Worm (Caenorhabditis elegans) whole organism, L2 larva: ENCODE data around the gene ptl-1.

Experiments
- C34F6.9 ChIP-seq: fragments of 150-350 bp; optimal IDR thresholded peaks from 2 replicates; lab custom pipeline; 2014; ENCODE audit warnings: missing biosample characterization, missing genetic modification characterization
- F13H6.1 ChIP-seq: sonication (generic microtip); optimal IDR thresholded peaks from 2 replicates; lab custom pipeline; 2016; ENCODE audit warnings: missing genetic modification characterization, missing compliant biosample characterization
- R02D3.7 ChIP-seq: fragments of 150-350 bp; optimal IDR thresholded peaks from 2 replicates; lab custom pipeline; 2014; ENCODE audit warnings: missing biosample characterization, missing genetic modification characterization
- Y55F3AM.14 ChIP-seq: fragments of 200-800 bp; sonication (Bioruptor generic); optimal IDR thresholded peaks from 2 replicates; lab custom pipeline; 2018; ENCODE audit warnings: mild to moderate bottlenecking, missing genetic modification characterization, missing compliant biosample characterization
- alr-1 ChIP-seq: fragments of 150-350 bp; optimal IDR thresholded peaks from 2 replicates; lab custom pipeline; 2014; ENCODE audit warnings: missing biosample characterization, missing genetic modification characterization
- aly-2 ChIP-seq: fragments of 150-350 bp; optimal IDR thresholded peaks from 2 replicates; lab custom pipeline; 2014; ENCODE audit warnings: missing biosample characterization, missing genetic modification characterization
- ceh-16 ChIP-seq: fragments of 150-350 bp; optimal IDR thresholded peaks from 2 replicates; lab custom pipeline; 2014; ENCODE audit warnings: missing biosample characterization, missing genetic modification characterization
- dmd-4 ChIP-seq: sonication (generic microtip); optimal IDR thresholded peaks from 2 replicates; lab custom pipeline; 2017; ENCODE audit warnings: missing biosample characterization, missing genetic modification characterization
- egl-27 ChIP-seq: sonication (generic microtip); optimal IDR thresholded peaks from 3 replicates; lab custom pipeline; 2017; ENCODE audit warnings: missing biosample characterization, missing genetic modification reagents, missing genetic modification characterization
- elt-1 ChIP-seq: fragments of 150-350 bp; optimal IDR thresholded peaks from 2 replicates; lab custom pipeline; 2014; ENCODE audit warnings: missing biosample characterization, missing genetic modification characterization
- elt-3 ChIP-seq: sonication (generic microtip); optimal IDR thresholded peaks from 2 replicates; lab custom pipeline; 2017; ENCODE audit warnings: missing biosample characterization, missing genetic modification characterization
- lin-13 ChIP-seq: fragments of 150-350 bp; optimal IDR thresholded peaks from 2 replicates; lab custom pipeline; 2014; ENCODE audit warnings: missing biosample characterization, missing genetic modification reagents, missing genetic modification characterization
- lin-39 ChIP-seq: fragments of 150-350 bp; optimal IDR thresholded peaks from 2 replicates; lab custom pipeline; 2014; ENCODE audit warnings: missing biosample characterization, missing genetic modification reagents, missing genetic modification characterization
- lsy-2 ChIP-seq, 2 experiments: fragments of 150-350 bp in 1 of 2; sonication (generic microtip) in 1 of 2; optimal IDR thresholded peaks; 2 replicates each; lab custom pipeline; 2014 to 2017; ENCODE audit warnings: missing biosample characterization in 2 of 2, missing genetic modification characterization in 2 of 2
- mab-5 ChIP-seq: fragments of 150-350 bp; optimal IDR thresholded peaks from 2 replicates; lab custom pipeline; 2014; ENCODE audit warnings: missing biosample characterization, missing genetic modification characterization
- mbf-1 ChIP-seq: sonication (generic microtip); optimal IDR thresholded peaks from 2 replicates; lab custom pipeline; 2017; ENCODE audit warnings: missing biosample characterization, missing genetic modification characterization
- mdl-1 ChIP-seq, 2 experiments: fragments of 150-350 bp in 1 of 2; sonication (generic microtip) in 1 of 2; optimal IDR thresholded peaks; 2 replicates each; lab custom pipeline; 2017; ENCODE audit warnings: missing biosample characterization in 2 of 2, missing genetic modification characterization in 2 of 2
- nhr-11 ChIP-seq: fragments of 150-350 bp; optimal IDR thresholded peaks from 2 replicates; lab custom pipeline; 2014; ENCODE audit warnings: missing biosample characterization, missing genetic modification characterization
- nhr-12 ChIP-seq: fragments of 150-350 bp; optimal IDR thresholded peaks from 2 replicates; lab custom pipeline; 2014; ENCODE audit warnings: missing biosample characterization, missing genetic modification characterization
- nhr-129 ChIP-seq: fragments of 150-350 bp; optimal IDR thresholded peaks from 2 replicates; lab custom pipeline; 2014; ENCODE audit warnings: missing biosample characterization, missing genetic modification characterization
- nhr-21 ChIP-seq: fragments of 150-350 bp; optimal IDR thresholded peaks from 2 replicates; lab custom pipeline; 2014; ENCODE audit warnings: missing biosample characterization, missing genetic modification characterization
- nhr-23 ChIP-seq: fragments of 150-350 bp; optimal IDR thresholded peaks from 2 replicates; lab custom pipeline; 2014; ENCODE audit warnings: missing biosample characterization, missing genetic modification reagents, missing genetic modification characterization
- nhr-237 ChIP-seq: fragments of 150-350 bp; optimal IDR thresholded peaks from 2 replicates; lab custom pipeline; 2014; ENCODE audit warnings: missing biosample characterization, missing genetic modification characterization
- nhr-25 ChIP-seq: fragments of 150-350 bp; sonication (generic microtip); optimal IDR thresholded peaks from 3 replicates; lab custom pipeline; 2014; ENCODE audit warnings: missing biosample characterization, missing genetic modification characterization
- nhr-6 ChIP-seq: fragments of 150-350 bp; optimal IDR thresholded peaks from 2 replicates; lab custom pipeline; 2014; ENCODE audit warnings: missing biosample characterization, missing genetic modification characterization
- nhr-77 ChIP-seq: fragments of 150-350 bp; optimal IDR thresholded peaks from 2 replicates; lab custom pipeline; 2014; ENCODE audit warnings: missing biosample characterization, missing genetic modification characterization
- peb-1 ChIP-seq: fragments of 150-350 bp; optimal IDR thresholded peaks from 2 replicates; lab custom pipeline; 2014; ENCODE audit warnings: missing biosample characterization, missing genetic modification characterization
- sma-3 ChIP-seq: sonication (generic microtip); optimal IDR thresholded peaks from 2 replicates; lab custom pipeline; 2016; ENCODE audit warnings: missing genetic modification reagents, missing genetic modification characterization, missing compliant biosample characterization
- sma-9 ChIP-seq, 2 experiments: fragments of 150-350 bp in 1 of 2; sonication (generic microtip) in 1 of 2; optimal IDR thresholded peaks; 2 replicates each; lab custom pipeline; 2014 to 2016; ENCODE audit warnings: missing genetic modification characterization in 2 of 2, mild to moderate bottlenecking in 1 of 2, missing biosample characterization in 1 of 2, missing compliant biosample characterization in 1 of 2, missing genetic modification reagents in 1 of 2, moderate library complexity in 1 of 2
- snpc-4 ChIP-seq: fragments of 150-350 bp; optimal IDR thresholded peaks from 2 replicates; lab custom pipeline; 2014; ENCODE audit warnings: missing biosample characterization, missing genetic modification characterization
- unc-62 ChIP-seq: fragments of 150-350 bp; optimal IDR thresholded peaks from 2 replicates; lab custom pipeline; 2014; ENCODE audit warnings: missing biosample characterization, missing genetic modification reagents, missing genetic modification characterization
- ztf-1 ChIP-seq: fragments of 200-800 bp; sonication (Bioruptor generic); conservative IDR thresholded peaks from 2 replicates; pipeline ENCODE4 v1.3.6; 2022; ENCODE audit warnings: missing genetic modification characterization, missing compliant biosample characterization
- ztf-11 ChIP-seq: sonication (generic microtip); optimal IDR thresholded peaks from 2 replicates; lab custom pipeline; 2017; ENCODE audit warnings: missing biosample characterization, missing genetic modification characterization
- ztf-4 ChIP-seq: fragments of 150-350 bp; optimal IDR thresholded peaks from 2 replicates; lab custom pipeline; 2014; ENCODE audit warnings: missing biosample characterization, missing genetic modification characterization

Gene ptl-1

ce11 chrIII:794984-795596 is 30.1 kb downstream of the ptl-1 start, which contains the start of gene trpp-11:
trpp-11 (plus strand) TSS chrIII:795136.
- no peak for TF ChIP-seq mab-5 (tag; lab: Kevin White, UChicago)
- no peak for TF ChIP-seq nhr-237
- TF ChIP-seq Y55F3AM.14 (GFP tag; lab: Kevin White, UChicago) = no peak
- no peak for TF ChIP-seq nhr-12 (tag; lab: Kevin White, UChicago)
- no peak for TF ChIP-seq dmd-4
- no peak for TF ChIP-seq mdl-1 (tag; optimal IDR thresholded peaks at IDR 0.05; lab: Kevin White, UChicago)
- TF ChIP-seq nhr-23 (tag; lab: Kevin White, UChicago) = no peak
- TF ChIP-seq nhr-11 (tag; lab: Kevin White, UChicago) = no peak
- no peak for TF ChIP-seq C34F6.9
- TF ChIP-seq nhr-6 (tag; lab: Kevin White, UChicago) = no peak
- TF ChIP-seq lsy-2 (tag; optimal IDR thresholded peaks at IDR 0.05; lab: Kevin White, UChicago) = no peak
- no peak for TF ChIP-seq nhr-21
- TF ChIP-seq snpc-4 (tag; lab: Kevin White, UChicago) = no peak
- no peak for TF ChIP-seq F13H6.1 (tag; lab: Kevin White, UChicago)
- no peak for TF ChIP-seq ztf-1 (GFP tag; lab: Robert Waterston, UW)
- no peak for TF ChIP-seq nhr-25 (tag; lab: Kevin White, UChicago)
- TF ChIP-seq ztf-11 = no peak

- TF ChIP-seq nhr-25 (tag; lab: Kevin White, UChicago) (no peak), peb-1 (tag; lab: Kevin White, UChicago) (no peak)
Measured at ce11 chrIII:797507-797906, 32.5 kb downstream of the ptl-1 start.

ce11 chrIII:802041-802440 is 37.1 kb downstream of the ptl-1 start:
- TF ChIP-seq nhr-77 (tag; lab: Kevin White, UChicago) (no peak), alr-1 (tag; lab: Kevin White, UChicago) (no peak), lin-13 (GFP tag; lab: Kevin White, UChicago) (no peak), nhr-6 (tag; lab: Kevin White, UChicago) (no peak), sma-9 (GFP tag; optimal IDR thresholded peaks at IDR 0.05; lab: Kevin White, UChicago) (no peak), sma-9 (tag; optimal IDR thresholded peaks at IDR 0.05; lab: Kevin White, UChicago) (no peak), elt-3 (tag; lab: Kevin White, UChicago) (no peak), ztf-1 (GFP tag; lab: Robert Waterston, UW) (no peak), sma-3 (GFP tag; lab: Kevin White, UChicago) (no peak), elt-1 (no peak), unc-62 (GFP tag; lab: Kevin White, UChicago) (no peak), egl-27 (no peak), aly-2 (tag; lab: Kevin White, UChicago) (no peak), nhr-12 (tag; lab: Kevin White, UChicago) (no peak)

- TF ChIP-seq Y55F3AM.14 (GFP tag; lab: Kevin White, UChicago) = no peak
- no peak for TF ChIP-seq R02D3.7
- TF ChIP-seq mbf-1 (tag; lab: Kevin White, UChicago) = no peak
- no peak for TF ChIP-seq ceh-16 (tag; lab: Kevin White, UChicago)
- no peak for TF ChIP-seq ztf-4 (tag; lab: Kevin White, UChicago)
Measured at ce11 chrIII:811544-811943, 46.6 kb downstream of the ptl-1 start, which contains the start of gene daf-7. daf-7 (plus strand) TSS chrIII:811844.

ce11 chrIII:815845-816244 is 50.9 kb downstream of the ptl-1 start, which contains the start of gene dac-1:
dac-1 (plus strand) TSS chrIII:816145.
- TF ChIP-seq lin-39 (tag; lab: Kevin White, UChicago) (no peak), sma-9 (GFP tag; optimal IDR thresholded peaks at IDR 0.05; lab: Kevin White, UChicago) (no peak), sma-9 (tag; optimal IDR thresholded peaks at IDR 0.05; lab: Kevin White, UChicago) (no peak), nhr-129 (tag; lab: Kevin White, UChicago) (no peak), Y55F3AM.14 (GFP tag; lab: Kevin White, UChicago) (no peak), ztf-4 (tag; lab: Kevin White, UChicago) (no peak), egl-27 (no peak)
